Fruit fly (Drosophila melanogaster): ENCODE results near the gene pan.

pan gene

DNA sequence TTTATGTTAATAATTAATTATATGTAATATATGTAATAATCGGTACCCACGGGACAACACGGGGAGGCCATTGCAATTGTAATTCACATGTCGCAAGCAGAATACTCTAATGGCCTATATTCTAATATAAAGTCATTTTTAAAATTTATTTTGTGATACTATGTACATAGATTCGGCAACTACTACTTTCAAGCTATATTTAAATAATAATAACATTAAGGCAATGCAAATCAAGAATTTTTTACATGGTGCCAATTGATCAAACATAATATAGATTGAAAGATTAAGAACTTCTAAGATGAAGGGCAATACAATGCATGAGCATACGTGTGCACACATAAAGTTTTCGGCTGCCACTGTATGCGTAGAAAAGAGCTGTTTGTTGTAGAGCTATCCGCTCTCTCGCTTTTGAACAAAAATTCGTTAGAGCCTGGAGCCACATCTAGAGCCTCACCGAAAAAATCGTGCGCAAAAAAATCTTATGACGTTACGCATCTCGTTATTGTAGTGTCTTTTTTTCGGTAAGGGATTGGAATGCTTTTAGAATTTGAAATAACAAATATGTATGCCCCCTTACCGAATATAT, 22.1 kb upstream of the pan start:
- no peak for TF ChIP-seq CG4496 (GFP tag; IDR thresholded peaks at IDR 0.05)
- TF ChIP-seq EcR (GFP tag; optimal IDR thresholded peaks at IDR 0.05): no peak

- TF ChIP-seq Pif1B (GFP tag; optimal IDR thresholded peaks at IDR 0.05) (no peak), CG15710 (tag; optimal IDR thresholded peaks at IDR 0.05) (no peak), CG17806 (tag; optimal IDR thresholded peaks at IDR 0.05) (no peak), rn (GFP tag; IDR thresholded peaks at IDR 0.05) (no peak), Snoo (tag; optimal IDR thresholded peaks at IDR 0.05) (no peak), CG34367 (tag; optimal IDR thresholded peaks at IDR 0.05) (no peak)
Measured at dm6 chr4:54633-55032, 14.5 kb upstream of the pan start.

dm6 chr4:56242-57159, 12.6 kb upstream of the pan start, which contains the start of gene ci:
ci (minus strand) TSS chr4:57041.
- TF ChIP-seq CG13204 (GFP tag; optimal IDR thresholded peaks at IDR 0.05): no peak
- TF ChIP-seq CG14655 (GFP tag; optimal IDR thresholded peaks at IDR 0.05): peak; percentile 29
- TF ChIP-seq Pif1B (GFP tag; optimal IDR thresholded peaks at IDR 0.05): peak; percentile 54
- TF ChIP-seq CG12605 (GFP tag; IDR thresholded peaks at IDR 0.05): no peak
- TF ChIP-seq CG9948 (tag; optimal IDR thresholded peaks at IDR 0.05): no peak
- no peak for TF ChIP-seq rn (GFP tag; IDR thresholded peaks at IDR 0.05)
- TF ChIP-seq CG32121 (GFP tag; IDR thresholded peaks at IDR 0.05): peak; percentile 62
- no peak for TF ChIP-seq D1 (tag; optimal IDR thresholded peaks at IDR 0.05)
- TF ChIP-seq CG4496 (GFP tag; IDR thresholded peaks at IDR 0.05): no peak
- TF ChIP-seq CG17806 (tag; optimal IDR thresholded peaks at IDR 0.05): no peak
- peak; percentile 10 for TF ChIP-seq CG34367 (tag; optimal IDR thresholded peaks at IDR 0.05)
- TF ChIP-seq Snoo (tag; optimal IDR thresholded peaks at IDR 0.05): no peak
- TF ChIP-seq CG15710 (tag; optimal IDR thresholded peaks at IDR 0.05): peak; percentile 5
- TF ChIP-seq CG8159 (tag; optimal IDR thresholded peaks at IDR 0.05): no peak
- TF ChIP-seq EcR (GFP tag; optimal IDR thresholded peaks at IDR 0.05): no peak
- peak; percentile 48 for TF ChIP-seq gl (tag; optimal IDR thresholded peaks at IDR 0.05)
- no peak for TF ChIP-seq CG10348 (GFP tag; IDR thresholded peaks at IDR 0.05)
- TF ChIP-seq Pif1A (GFP tag; optimal IDR thresholded peaks at IDR 0.05): peak; percentile 5
- TF ChIP-seq Ets98B (GFP tag; IDR thresholded peaks at IDR 0.05): no peak
- no peak for TF ChIP-seq CG8301 (tag; optimal IDR thresholded peaks at IDR 0.05)

dm6 chr4:58896-59525, 10.1 kb upstream of the pan start:
- peak; percentile 12 for TF ChIP-seq CG14655 (GFP tag; optimal IDR thresholded peaks at IDR 0.05)
- no peak for TF ChIP-seq Pif1B (GFP tag; optimal IDR thresholded peaks at IDR 0.05)
- TF ChIP-seq CG8159 (tag; optimal IDR thresholded peaks at IDR 0.05): peak; percentile 14
- peak; percentile 13 for TF ChIP-seq CG34367 (tag; optimal IDR thresholded peaks at IDR 0.05)
- peak; percentile 6 for TF ChIP-seq CG15710 (tag; optimal IDR thresholded peaks at IDR 0.05)

- TF ChIP-seq Pif1B (GFP tag; optimal IDR thresholded peaks at IDR 0.05) (peak; percentile 21), Snoo (tag; optimal IDR thresholded peaks at IDR 0.05) (no peak), CG17806 (tag; optimal IDR thresholded peaks at IDR 0.05) (peak; percentile 69), fd96Ca (GFP tag; IDR thresholded peaks at IDR 0.05) (no peak), CG34367 (tag; optimal IDR thresholded peaks at IDR 0.05) (peak; percentile 67), Ets98B (GFP tag; IDR thresholded peaks at IDR 0.05) (no peak), CG8159 (tag; optimal IDR thresholded peaks at IDR 0.05) (peak; percentile 50), rn (GFP tag; IDR thresholded peaks at IDR 0.05) (no peak), CG4496 (GFP tag; IDR thresholded peaks at IDR 0.05) (no peak), CG32121 (GFP tag; IDR thresholded peaks at IDR 0.05) (no peak), CG13204 (GFP tag; optimal IDR thresholded peaks at IDR 0.05) (no peak), CG8301 (tag; optimal IDR thresholded peaks at IDR 0.05) (peak; percentile 63), Pif1A (GFP tag; optimal IDR thresholded peaks at IDR 0.05) (peak; percentile 2), EcR (GFP tag; optimal IDR thresholded peaks at IDR 0.05) (no peak), CG14655 (GFP tag; optimal IDR thresholded peaks at IDR 0.05) (peak; percentile 58), D1 (tag; optimal IDR thresholded peaks at IDR 0.05) (no peak), CG10348 (GFP tag; IDR thresholded peaks at IDR 0.05) (no peak), CG9948 (tag; optimal IDR thresholded peaks at IDR 0.05) (peak; percentile 65), CG15710 (tag; optimal IDR thresholded peaks at IDR 0.05) (peak; percentile 37)
Measured at dm6 chr4:60001-60997, 8.8 kb upstream of the pan start.

Measured in whole organism, pupa.